Worm (Caenorhabditis elegans): Measurements from ENCODE around the gene pptr-1.

DNA sequence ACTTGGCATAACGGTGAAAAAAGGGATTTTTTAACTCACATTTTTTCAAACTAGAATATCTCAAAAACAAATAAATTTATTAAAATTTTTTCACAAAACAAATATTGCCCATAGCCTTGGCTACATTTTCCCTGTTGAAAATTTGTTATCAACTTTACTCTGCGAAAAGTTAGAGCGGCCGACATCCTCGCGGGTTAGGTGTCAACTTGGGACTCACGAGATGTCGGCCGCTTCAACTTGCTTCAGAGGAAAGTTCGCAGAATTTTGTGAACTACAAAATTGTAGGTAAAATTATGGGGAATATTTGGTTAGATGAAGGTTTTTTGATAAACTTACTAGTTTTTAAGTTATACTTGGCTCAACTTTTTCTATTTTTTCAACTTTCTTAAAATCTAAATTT, 5.6 kb upstream of the pptr-1 start:
- TF ChIP-seq nfya-1 (tag; optimal IDR thresholded peaks at IDR 0.05; ENCODE audit: insufficient read depth) (no peak), unc-62 (GFP tag; optimal IDR thresholded peaks at IDR 0.05) (no peak), elt-1 (tag; optimal IDR thresholded peaks at IDR 0.05) (no peak), nhr-12 (tag; optimal IDR thresholded peaks at IDR 0.05) (no peak)

Measured in whole organism, L3 larva.